In genomic region chr3R:5100323-5101055, dm6 we compare ENCODE assay signal across 1 fruit fly cellular context.
A peak's percentile ranks its signal among the peaks of the same experiment; 100 is the strongest.
TF ChIP-seq lines count a peak whose summit lies in the region.

No protein-coding gene starts in this region.

TF ChIP-seq in whole organism, embryonic, 481 proteins besides CTCF, POLR2A, EP300 and RAD21 (continued from another document and continues in another):
- TF ChIP-seq CG2889 (GFP tag; IDR thresholded peaks at IDR 0.05; lab: Robert Waterston, UW) = no peak
- peak; percentile 41 for TF ChIP-seq CG2678 (tag; optimal IDR thresholded peaks at IDR 0.05; lab: Kevin White, UChicago)
- TF ChIP-seq ro (GFP tag; IDR thresholded peaks at IDR 0.05; lab: Robert Waterston, UW) = no peak
- TF ChIP-seq CG32532 (GFP tag; IDR thresholded peaks at IDR 0.05; lab: Robert Waterston, UW) = no peak
- TF ChIP-seq CG16813 (GFP tag; IDR thresholded peaks at IDR 0.05; lab: Robert Waterston, UW; ENCODE audit: partially characterized antibody) = no peak
- peak; percentile 38 for TF ChIP-seq Oli (tag; optimal IDR thresholded peaks at IDR 0.05; lab: Kevin White, UChicago)
- no peak for TF ChIP-seq CG13123 (GFP tag; optimal IDR thresholded peaks at IDR 0.05; lab: Kevin White, UChicago)
- no peak for TF ChIP-seq dati (GFP tag; IDR thresholded peaks at IDR 0.05; lab: Robert Waterston, UW)
- no peak for TF ChIP-seq CG33557 (GFP tag; optimal IDR thresholded peaks at IDR 0.05; lab: Kevin White, UChicago)
- no peak for TF ChIP-seq CG3065 (GFP tag; optimal IDR thresholded peaks at IDR 0.05; lab: Kevin White, UChicago)
- TF ChIP-seq CG2120 (GFP tag; optimal IDR thresholded peaks at IDR 0.05; lab: Kevin White, UChicago) = no peak
- TF ChIP-seq unc-4 (GFP tag; IDR thresholded peaks at IDR 0.05; lab: Robert Waterston, UW; ENCODE audit: partially characterized antibody) = no peak
- TF ChIP-seq ERR (GFP tag; optimal IDR thresholded peaks at IDR 0.05; lab: Kevin White, UChicago) = no peak
- TF ChIP-seq prd (optimal IDR thresholded peaks at IDR 0.05; lab: Kevin White, UChicago) = no peak
- TF ChIP-seq prd (GFP tag; IDR thresholded peaks at IDR 0.05; lab: Robert Waterston, UW) = 0 out of 3 replicates have a peak, but pooled peaks have one; percentile 28
- no peak for TF ChIP-seq CG12942 (GFP tag; optimal IDR thresholded peaks at IDR 0.05; lab: Kevin White, UChicago)
- no peak for TF ChIP-seq CHES-1-like (GFP tag; optimal IDR thresholded peaks at IDR 0.05; lab: Kevin White, UChicago)
- TF ChIP-seq dmrt11E (tag; optimal IDR thresholded peaks at IDR 0.05; lab: Kevin White, UChicago) = peak; percentile 59
- peak; percentile 12 for TF ChIP-seq cwo (GFP tag; optimal IDR thresholded peaks at IDR 0.05; lab: Kevin White, UChicago)
- no peak for TF ChIP-seq p53 (GFP tag; optimal IDR thresholded peaks at IDR 0.05; lab: Kevin White, UChicago)
- TF ChIP-seq Sin3A (optimal IDR thresholded peaks at IDR 0.05; lab: Kevin White, UChicago) = no peak
- peak; percentile 23 for TF ChIP-seq tin (GFP tag; optimal IDR thresholded peaks at IDR 0.05; lab: Kevin White, UChicago)
- no peak for TF ChIP-seq Tbp (GFP tag; optimal IDR thresholded peaks at IDR 0.05; lab: Kevin White, UChicago)
- TF ChIP-seq nmo (GFP tag; optimal IDR thresholded peaks at IDR 0.05; lab: Kevin White, UChicago) = peak; percentile 32
- no peak for TF ChIP-seq pan (optimal IDR thresholded peaks at IDR 0.05; lab: Kevin White, UChicago)
- no peak for TF ChIP-seq pan (GFP tag; optimal IDR thresholded peaks at IDR 0.05 in 1 of 2, IDR thresholded peaks at IDR 0.05 in 1 of 2)
- no peak for TF ChIP-seq mam (GFP tag; optimal IDR thresholded peaks at IDR 0.05; lab: Kevin White, UChicago)
- no peak for TF ChIP-seq Nf-YC (tag; optimal IDR thresholded peaks at IDR 0.05; lab: Kevin White, UChicago)
- peak; percentile 43 for TF ChIP-seq CG12391 (tag; optimal IDR thresholded peaks at IDR 0.05; lab: Kevin White, UChicago)
- TF ChIP-seq Lim3 (GFP tag; IDR thresholded peaks at IDR 0.05; lab: Robert Waterston, UW) = no peak
- no peak for TF ChIP-seq Bdp1 (GFP tag; optimal IDR thresholded peaks at IDR 0.05; lab: Kevin White, UChicago)
- TF ChIP-seq Hr51 (GFP tag; optimal IDR thresholded peaks at IDR 0.05; lab: Kevin White, UChicago) = peak in 1 of 2 experiments; percentile 42
- no peak for TF ChIP-seq CG6791 (GFP tag; IDR thresholded peaks at IDR 0.05; lab: Robert Waterston, UW; ENCODE audit: partially characterized antibody)
- TF ChIP-seq bcd (GFP tag; optimal IDR thresholded peaks at IDR 0.05; lab: Kevin White, UChicago) = peak; percentile 1
- TF ChIP-seq Fer3 (tag; optimal IDR thresholded peaks at IDR 0.05; lab: Kevin White, UChicago) = no peak
- no peak for TF ChIP-seq CG4707 (GFP tag; optimal IDR thresholded peaks at IDR 0.05; lab: Kevin White, UChicago)
- no peak for TF ChIP-seq gce (GFP tag; IDR thresholded peaks at IDR 0.05; lab: Robert Waterston, UW)
- TF ChIP-seq al (GFP tag; IDR thresholded peaks at IDR 0.05; lab: Robert Waterston, UW) = no peak
- no peak for TF ChIP-seq repo (GFP tag; optimal IDR thresholded peaks at IDR 0.05; lab: Kevin White, UChicago)
- no peak for TF ChIP-seq CG3726 (GFP tag; IDR thresholded peaks at IDR 0.05; lab: Robert Waterston, UW)
- TF ChIP-seq CG10267 (tag; optimal IDR thresholded peaks at IDR 0.05; lab: Kevin White, UChicago) = peak; percentile 27
- no peak for TF ChIP-seq CG11085 (GFP tag; IDR thresholded peaks at IDR 0.05; lab: Robert Waterston, UW)
- no peak for TF ChIP-seq pita (GFP tag; optimal IDR thresholded peaks at IDR 0.05; lab: Kevin White, UChicago)
- TF ChIP-seq CG9797 (GFP tag; optimal IDR thresholded peaks at IDR 0.05; lab: Kevin White, UChicago) = no peak
- TF ChIP-seq CG18262 (tag; optimal IDR thresholded peaks at IDR 0.05; lab: Kevin White, UChicago) = peak; percentile 46
- TF ChIP-seq CG3163 (GFP tag; optimal IDR thresholded peaks at IDR 0.05; lab: Kevin White, UChicago) = no peak
- no peak for TF ChIP-seq jing (GFP tag; optimal IDR thresholded peaks at IDR 0.05; lab: Kevin White, UChicago)
- TF ChIP-seq ci (GFP tag; IDR thresholded peaks at IDR 0.05; lab: Robert Waterston, UW) = no peak
- no peak for TF ChIP-seq btn (GFP tag; optimal IDR thresholded peaks at IDR 0.05; lab: Kevin White, UChicago)
- no peak for TF ChIP-seq sens-2 (GFP tag; IDR thresholded peaks at IDR 0.05; lab: Robert Waterston, UW)
- no peak for TF ChIP-seq slp2 (GFP tag; optimal IDR thresholded peaks at IDR 0.05; lab: Kevin White, UChicago)
- no peak for TF ChIP-seq CG2202 (tag; optimal IDR thresholded peaks at IDR 0.05; lab: Kevin White, UChicago)
- TF ChIP-seq Stat92E (GFP tag; optimal IDR thresholded peaks at IDR 0.05; lab: Kevin White, UChicago) = no peak
- no peak for TF ChIP-seq ttk (GFP tag; IDR thresholded peaks at IDR 0.05; lab: Robert Waterston, UW)
- TF ChIP-seq CG1792 (GFP tag; optimal IDR thresholded peaks at IDR 0.05; lab: Kevin White, UChicago) = no peak
- TF ChIP-seq CG12659 (GFP tag; optimal IDR thresholded peaks at IDR 0.05; lab: Kevin White, UChicago) = no peak
- TF ChIP-seq onecut (GFP tag; IDR thresholded peaks at IDR 0.05; lab: Robert Waterston, UW) = no peak
- TF ChIP-seq Nf-YA (GFP tag; IDR thresholded peaks at IDR 0.05; lab: Robert Waterston, UW) = no peak
- no peak for TF ChIP-seq CG10147 (GFP tag; optimal IDR thresholded peaks at IDR 0.05; lab: Kevin White, UChicago)
- TF ChIP-seq CG1647 (GFP tag; optimal IDR thresholded peaks at IDR 0.05; lab: Kevin White, UChicago) = no peak
- no peak for TF ChIP-seq CG9215 (GFP tag; IDR thresholded peaks at IDR 0.05; lab: Robert Waterston, UW)
- TF ChIP-seq lov (optimal IDR thresholded peaks at IDR 0.05; lab: Kevin White, UChicago) = no peak
- TF ChIP-seq lov (GFP tag; IDR thresholded peaks at IDR 0.05; lab: Robert Waterston, UW) = no peak
- no peak for TF ChIP-seq HHEX (GFP tag; optimal IDR thresholded peaks at IDR 0.05; lab: Kevin White, UChicago)
- TF ChIP-seq CG4328 (GFP tag; optimal IDR thresholded peaks at IDR 0.05; lab: Kevin White, UChicago) = no peak
- TF ChIP-seq CG16863 (GFP tag; optimal IDR thresholded peaks at IDR 0.05; lab: Kevin White, UChicago) = no peak
- no peak for TF ChIP-seq gsb-n (tag; optimal IDR thresholded peaks at IDR 0.05; lab: Kevin White, UChicago)
- no peak for TF ChIP-seq vfl (GFP tag; optimal IDR thresholded peaks at IDR 0.05; lab: Kevin White, UChicago)
- TF ChIP-seq pho (GFP tag; optimal IDR thresholded peaks at IDR 0.05; lab: Kevin White, UChicago) = no peak
- no peak for TF ChIP-seq chn (GFP tag; optimal IDR thresholded peaks at IDR 0.05; lab: Kevin White, UChicago)
- no peak for TF ChIP-seq CG15073 (GFP tag; optimal IDR thresholded peaks at IDR 0.05; lab: Kevin White, UChicago)
- TF ChIP-seq Mes4 (GFP tag; optimal IDR thresholded peaks at IDR 0.05; lab: Kevin White, UChicago) = no peak
- TF ChIP-seq ac (GFP tag; optimal IDR thresholded peaks at IDR 0.05; lab: Kevin White, UChicago) = no peak
- no peak for TF ChIP-seq CG16779 (GFP tag; IDR thresholded peaks at IDR 0.05; lab: Robert Waterston, UW)
- TF ChIP-seq CG11504 (tag; optimal IDR thresholded peaks at IDR 0.05; lab: Kevin White, UChicago) = peak; percentile 53
- TF ChIP-seq C15 (GFP tag; IDR thresholded peaks at IDR 0.05; lab: Robert Waterston, UW) = no peak
- TF ChIP-seq CG15269 (tag; optimal IDR thresholded peaks at IDR 0.05; lab: Kevin White, UChicago) = peak; percentile 2
- no peak for TF ChIP-seq sr (GFP tag; IDR thresholded peaks at IDR 0.05; lab: Robert Waterston, UW)
- 0 out of 3 replicates have a peak, but pooled peaks have one; percentile 12 for TF ChIP-seq CG7357 (GFP tag; IDR thresholded peaks at IDR 0.05; lab: Robert Waterston, UW)
- TF ChIP-seq Meics (GFP tag; optimal IDR thresholded peaks at IDR 0.05; lab: Kevin White, UChicago) = no peak
- no peak for TF ChIP-seq Six4 (GFP tag; optimal IDR thresholded peaks at IDR 0.05; lab: Kevin White, UChicago)
- no peak for TF ChIP-seq Dad (GFP tag; optimal IDR thresholded peaks at IDR 0.05; lab: Kevin White, UChicago)
- no peak for TF ChIP-seq shn (GFP tag; optimal IDR thresholded peaks at IDR 0.05; lab: Kevin White, UChicago)
- TF ChIP-seq CG34422 (GFP tag; IDR thresholded peaks at IDR 0.05; lab: Robert Waterston, UW) = peak; percentile 30; the same call in 1 of the 3 replicates
- TF ChIP-seq CG7556 (GFP tag; optimal IDR thresholded peaks at IDR 0.05; lab: Kevin White, UChicago) = peak; percentile 14
- TF ChIP-seq HLH3B (GFP tag; IDR thresholded peaks at IDR 0.05; lab: Robert Waterston, UW) = no peak
- TF ChIP-seq CG12744 (GFP tag; optimal IDR thresholded peaks at IDR 0.05; lab: Kevin White, UChicago) = no peak
- no peak for TF ChIP-seq CG3838 (GFP tag; optimal IDR thresholded peaks at IDR 0.05; lab: Kevin White, UChicago)
- TF ChIP-seq phol (tag; optimal IDR thresholded peaks at IDR 0.05; lab: Kevin White, UChicago) = peak; percentile 56
- no peak for TF ChIP-seq D19B (GFP tag; optimal IDR thresholded peaks at IDR 0.05; lab: Kevin White, UChicago)
- no peak for TF ChIP-seq fru (optimal IDR thresholded peaks at IDR 0.05; lab: Kevin White, UChicago)
- TF ChIP-seq Hmr (GFP tag; optimal IDR thresholded peaks at IDR 0.05; lab: Kevin White, UChicago) = peak; percentile 30
- TF ChIP-seq CG7271 (tag; optimal IDR thresholded peaks at IDR 0.05; lab: Kevin White, UChicago) = no peak
- TF ChIP-seq Kr (GFP tag; optimal IDR thresholded peaks at IDR 0.05; lab: Kevin White, UChicago) = no peak
- TF ChIP-seq CG6683 (GFP tag; optimal IDR thresholded peaks at IDR 0.05; lab: Kevin White, UChicago) = no peak
- TF ChIP-seq Sry-δ (GFP tag; optimal IDR thresholded peaks at IDR 0.05; lab: Kevin White, UChicago) = no peak
- no peak for TF ChIP-seq CG10274 (GFP tag; optimal IDR thresholded peaks at IDR 0.05; lab: Kevin White, UChicago)
- TF ChIP-seq sd (tag; optimal IDR thresholded peaks at IDR 0.05; lab: Kevin White, UChicago) = no peak
- TF ChIP-seq HLH54F (GFP tag; optimal IDR thresholded peaks at IDR 0.05; lab: Kevin White, UChicago) = no peak
- TF ChIP-seq CG1233 (GFP tag; optimal IDR thresholded peaks at IDR 0.05; lab: Kevin White, UChicago) = no peak
- no peak for TF ChIP-seq CG18011 (GFP tag; optimal IDR thresholded peaks at IDR 0.05; lab: Kevin White, UChicago)
- TF ChIP-seq Opbp (GFP tag; IDR thresholded peaks at IDR 0.05; lab: Robert Waterston, UW; ENCODE audit: partially characterized antibody) = no peak
- no peak for TF ChIP-seq CG6175 (GFP tag; IDR thresholded peaks at IDR 0.05; lab: Robert Waterston, UW)
- TF ChIP-seq CG12769 (tag; optimal IDR thresholded peaks at IDR 0.05; lab: Kevin White, UChicago) = peak; percentile 18
- no peak for TF ChIP-seq ab (GFP tag; optimal IDR thresholded peaks at IDR 0.05; lab: Kevin White, UChicago)
- TF ChIP-seq sima (GFP tag; optimal IDR thresholded peaks at IDR 0.05; lab: Kevin White, UChicago) = no peak
- TF ChIP-seq twi (tag; optimal IDR thresholded peaks at IDR 0.05; lab: Kevin White, UChicago) = no peak
- TF ChIP-seq Elba2 (GFP tag; optimal IDR thresholded peaks at IDR 0.05; lab: Kevin White, UChicago) = no peak
- no peak for TF ChIP-seq CG8944 (GFP tag; optimal IDR thresholded peaks at IDR 0.05; lab: Kevin White, UChicago)
- TF ChIP-seq cas (GFP tag; IDR thresholded peaks at IDR 0.05; lab: Robert Waterston, UW) = no peak
- TF ChIP-seq CG14014 (GFP tag; IDR thresholded peaks at IDR 0.05; lab: Robert Waterston, UW) = no peak
- peak; percentile 19 for TF ChIP-seq unpg (GFP tag; optimal IDR thresholded peaks at IDR 0.05; lab: Kevin White, UChicago)
- no peak for TF ChIP-seq MESR4 (GFP tag; optimal IDR thresholded peaks at IDR 0.05; lab: Kevin White, UChicago)
- no peak for TF ChIP-seq Dip2 (GFP tag; IDR thresholded peaks at IDR 0.05; lab: Robert Waterston, UW)
- no peak for TF ChIP-seq ken (GFP tag; IDR thresholded peaks at IDR 0.05; lab: Robert Waterston, UW)
- TF ChIP-seq CG1603 (tag; optimal IDR thresholded peaks at IDR 0.05; lab: Kevin White, UChicago) = peak; percentile 14
- no peak for TF ChIP-seq CG32767 (GFP tag; IDR thresholded peaks at IDR 0.05; lab: Robert Waterston, UW)
- no peak for TF ChIP-seq Hand (GFP tag; optimal IDR thresholded peaks at IDR 0.05; lab: Kevin White, UChicago)
- no peak for TF ChIP-seq CG13894 (tag; optimal IDR thresholded peaks at IDR 0.05; lab: Kevin White, UChicago)
- TF ChIP-seq CG31441 (GFP tag; IDR thresholded peaks at IDR 0.05; lab: Robert Waterston, UW) = peak; percentile 47
- no peak for TF ChIP-seq Ada2b (GFP tag; IDR thresholded peaks at IDR 0.05; lab: Robert Waterston, UW)
- TF ChIP-seq Hr78 (GFP tag; optimal IDR thresholded peaks at IDR 0.05; lab: Kevin White, UChicago) = no peak
- no peak for TF ChIP-seq CG12236 (GFP tag; optimal IDR thresholded peaks at IDR 0.05; lab: Kevin White, UChicago)
- TF ChIP-seq Ssrp (tag; optimal IDR thresholded peaks at IDR 0.05; lab: Kevin White, UChicago) = no peak
- TF ChIP-seq Myb (GFP tag; optimal IDR thresholded peaks at IDR 0.05; lab: Kevin White, UChicago) = no peak
- TF ChIP-seq BEAF-32 (GFP tag; optimal IDR thresholded peaks at IDR 0.05; lab: Kevin White, UChicago) = no peak
- TF ChIP-seq Side (GFP tag; optimal IDR thresholded peaks at IDR 0.05; lab: Kevin White, UChicago) = no peak
- no peak for TF ChIP-seq HmgD (GFP tag; optimal IDR thresholded peaks at IDR 0.05; lab: Kevin White, UChicago)
- no peak for TF ChIP-seq pum (GFP tag; optimal IDR thresholded peaks at IDR 0.05; lab: Kevin White, UChicago)
- no peak for TF ChIP-seq cg (GFP tag; optimal IDR thresholded peaks at IDR 0.05; lab: Kevin White, UChicago)
- TF ChIP-seq CG15601 (tag; optimal IDR thresholded peaks at IDR 0.05; lab: Kevin White, UChicago) = peak; percentile 6
- no peak for TF ChIP-seq NfI (GFP tag; optimal IDR thresholded peaks at IDR 0.05; lab: Kevin White, UChicago)
- no peak for TF ChIP-seq CG15696 (tag; optimal IDR thresholded peaks at IDR 0.05; lab: Kevin White, UChicago)
- TF ChIP-seq bbx (GFP tag; IDR thresholded peaks at IDR 0.05; lab: Robert Waterston, UW; ENCODE audit: partially characterized antibody) = no peak
- no peak for TF ChIP-seq CG12155 (GFP tag; optimal IDR thresholded peaks at IDR 0.05; lab: Kevin White, UChicago)
- TF ChIP-seq vvl (GFP tag; IDR thresholded peaks at IDR 0.05; lab: Robert Waterston, UW) = peak; percentile 42; the same call in 1 of the 2 replicates
- no peak for TF ChIP-seq CG31365 (tag; optimal IDR thresholded peaks at IDR 0.05; lab: Kevin White, UChicago)
- TF ChIP-seq gt (GFP tag; IDR thresholded peaks at IDR 0.05; lab: Robert Waterston, UW) = no peak
- TF ChIP-seq gcm2 (GFP tag; optimal IDR thresholded peaks at IDR 0.05; lab: Kevin White, UChicago) = no peak
- TF ChIP-seq CG1602 (GFP tag; optimal IDR thresholded peaks at IDR 0.05; lab: Kevin White, UChicago) = no peak
- TF ChIP-seq Spps (tag; optimal IDR thresholded peaks at IDR 0.05; lab: Kevin White, UChicago) = no peak
